Worm (Caenorhabditis elegans): Measurements from ENCODE around the gene ssp-10.

ce11 chrIV:9802711-9803110 lies 48.1 kb downstream of the ssp-10 start, which contains the start of gene fat-3:
- TF ChIP-seq nhr-11 (tag; optimal IDR thresholded peaks at IDR 0.05) (no peak), unc-62 (GFP tag; optimal IDR thresholded peaks at IDR 0.05) (no peak)
